Worm (Caenorhabditis elegans): ENCODE data around the gene C02G6.3.

The C02G6.3 gene

DNA sequence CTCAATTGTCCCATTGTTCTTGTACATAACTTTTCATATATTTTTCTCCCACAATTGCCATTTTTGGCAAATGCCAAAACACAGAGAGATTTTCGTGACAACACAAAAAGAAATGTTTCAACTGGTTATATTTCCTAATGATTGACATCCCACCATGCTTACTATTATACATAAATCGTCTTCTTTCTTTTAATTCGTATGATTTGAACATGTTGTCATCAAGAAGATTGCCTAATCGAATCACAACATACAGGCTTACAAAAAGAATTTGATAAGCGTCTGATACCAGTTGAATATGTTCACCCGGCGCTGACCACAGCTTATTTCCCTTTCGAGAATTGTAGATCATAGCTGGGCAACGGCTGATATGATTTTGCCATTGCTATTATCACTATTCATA, 14.9 kb downstream of the C02G6.3 start, which contains the start of gene grd-9:
Gene grd-9 (plus strand): TSS at position 301 of the 400 bp plus-strand sequence.
- no peak for TF ChIP-seq scrt-1 (GFP tag; IDR thresholded peaks at IDR 0.05)

DNA sequence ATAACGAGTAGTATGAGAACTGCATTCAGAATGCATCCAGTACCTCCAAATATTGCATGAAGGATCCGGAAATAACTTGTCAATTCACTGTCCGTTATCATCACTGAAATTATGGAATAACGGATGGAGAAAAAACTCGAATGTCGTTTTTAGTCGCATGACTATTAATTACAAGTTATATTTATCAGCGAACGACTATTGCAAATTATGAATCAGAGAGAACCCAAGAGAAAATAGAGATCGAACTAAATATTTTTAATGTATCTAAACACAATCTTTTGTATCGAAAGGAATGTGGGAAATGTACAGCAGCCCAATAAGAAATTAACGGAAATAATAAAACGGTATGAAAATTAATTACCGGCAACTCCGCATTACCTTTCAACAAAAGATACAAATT, 19.8 kb downstream of the C02G6.3 start, which contains the start of gene srd-16:
Gene srd-16 (minus strand): TSS at position 101 of the 400 bp plus-strand sequence.
- TF ChIP-seq tbx-11 (GFP tag; IDR thresholded peaks at IDR 0.05), result no peak
- no peak for TF ChIP-seq ets-7 (tag; optimal IDR thresholded peaks at IDR 0.05)
- TF ChIP-seq ceh-13 (GFP tag; optimal IDR thresholded peaks at IDR 0.05), result no peak
- no peak for TF ChIP-seq hmg-4 (GFP tag; optimal IDR thresholded peaks at IDR 0.05)
- TF ChIP-seq F13C5.2 (tag; optimal IDR thresholded peaks at IDR 0.05), result no peak
- TF ChIP-seq ama-1 (optimal IDR thresholded peaks at IDR 0.05), result no peak
- TF ChIP-seq B0310.2 (tag; optimal IDR thresholded peaks at IDR 0.05), result no peak
- no peak for TF ChIP-seq aly-1 (tag; optimal IDR thresholded peaks at IDR 0.05)
- TF ChIP-seq tra-4 (tag; optimal IDR thresholded peaks at IDR 0.05), result no peak
- TF ChIP-seq tbx-37 (GFP tag; conservative IDR thresholded peaks at IDR 0.05), result no peak
- TF ChIP-seq pes-1 (GFP tag; IDR thresholded peaks at IDR 0.05), result no peak
- TF ChIP-seq flt-1 (GFP tag; IDR thresholded peaks at IDR 0.05), result no peak
- no peak for TF ChIP-seq sea-1 (GFP tag; conservative IDR thresholded peaks at IDR 0.05)
- no peak for TF ChIP-seq hnd-1 (tag; optimal IDR thresholded peaks at IDR 0.05)

DNA sequence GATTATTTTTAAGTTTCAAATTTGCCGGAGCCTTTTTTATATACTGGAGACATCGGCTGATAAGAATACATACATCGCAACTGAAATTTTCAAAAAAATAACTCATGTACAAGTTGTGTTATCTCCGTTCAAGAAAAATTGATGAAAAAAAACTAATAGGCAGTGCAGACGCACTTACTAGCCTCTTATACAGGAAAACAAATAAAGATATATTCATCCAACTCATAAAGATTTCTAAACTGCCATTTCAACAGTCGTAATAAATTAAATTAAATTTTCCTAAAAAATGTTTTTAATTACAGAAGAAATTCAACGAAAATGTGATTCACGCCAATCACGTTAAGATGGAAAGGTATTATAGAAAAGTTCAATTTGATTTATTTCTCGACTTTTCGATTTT, 21.7 kb downstream of the C02G6.3 start, which contains the start of gene C04E6.5:
Gene C04E6.5 (plus strand): TSS at position 301 of the 400 bp plus-strand sequence.
- no peak for TF ChIP-seq scrt-1 (GFP tag; IDR thresholded peaks at IDR 0.05)
- TF ChIP-seq sea-1 (GFP tag; conservative IDR thresholded peaks at IDR 0.05), result no peak
- TF ChIP-seq hmg-4 (GFP tag; optimal IDR thresholded peaks at IDR 0.05), result no peak
- no peak for TF ChIP-seq ets-7 (tag; optimal IDR thresholded peaks at IDR 0.05)
- TF ChIP-seq pes-1 (GFP tag; IDR thresholded peaks at IDR 0.05), result no peak
- no peak for TF ChIP-seq B0310.2 (tag; optimal IDR thresholded peaks at IDR 0.05)
- no peak for TF ChIP-seq tbx-37 (GFP tag; conservative IDR thresholded peaks at IDR 0.05)
- no peak for TF ChIP-seq aly-1 (tag; optimal IDR thresholded peaks at IDR 0.05)
- no peak for TF ChIP-seq flt-1 (GFP tag; IDR thresholded peaks at IDR 0.05)
- TF ChIP-seq F13C5.2 (tag; optimal IDR thresholded peaks at IDR 0.05), result no peak

DNA sequence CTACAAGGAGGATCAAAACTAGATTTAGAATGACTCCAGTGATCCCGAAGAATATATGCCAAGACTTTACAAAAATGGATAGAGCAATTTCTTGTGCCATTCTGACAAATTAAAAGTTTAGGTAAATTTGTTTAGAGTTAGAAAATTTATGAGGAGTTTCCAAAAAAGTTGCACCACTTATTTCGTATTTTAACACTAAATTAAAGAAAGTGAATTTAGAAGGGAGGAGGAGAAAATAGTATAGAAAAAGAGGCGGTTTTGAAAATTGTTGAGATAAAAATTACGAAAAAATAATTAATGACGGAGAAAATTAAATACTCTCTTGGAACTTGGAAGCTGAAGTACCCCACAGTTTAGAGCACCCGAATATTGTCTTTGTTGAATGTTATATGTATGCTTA, 26.1 kb downstream of the C02G6.3 start, which contains the start of gene srd-15:
Gene srd-15 (minus strand): TSS at position 101 of the 400 bp plus-strand sequence.
- no peak for TF ChIP-seq tra-4 (tag; optimal IDR thresholded peaks at IDR 0.05)
- no peak for TF ChIP-seq ceh-36 (tag; optimal IDR thresholded peaks at IDR 0.05)
- TF ChIP-seq flt-1 (GFP tag; IDR thresholded peaks at IDR 0.05), result no peak
- TF ChIP-seq scrt-1 (GFP tag; IDR thresholded peaks at IDR 0.05), result no peak
- TF ChIP-seq ama-1 (optimal IDR thresholded peaks at IDR 0.05), result no peak
- no peak for TF ChIP-seq hnd-1 (tag; optimal IDR thresholded peaks at IDR 0.05)
- no peak for TF ChIP-seq B0310.2 (tag; optimal IDR thresholded peaks at IDR 0.05)
- no peak for TF ChIP-seq tbx-11 (GFP tag; IDR thresholded peaks at IDR 0.05)
- no peak for TF ChIP-seq hmbx-1 (tag; optimal IDR thresholded peaks at IDR 0.05)
- TF ChIP-seq hmg-4 (GFP tag; optimal IDR thresholded peaks at IDR 0.05), result no peak
- TF ChIP-seq tbx-37 (GFP tag; conservative IDR thresholded peaks at IDR 0.05), result no peak
- TF ChIP-seq ets-7 (tag; optimal IDR thresholded peaks at IDR 0.05), result no peak
- TF ChIP-seq aly-1 (tag; optimal IDR thresholded peaks at IDR 0.05), result no peak
- no peak for TF ChIP-seq ceh-13 (GFP tag; optimal IDR thresholded peaks at IDR 0.05)
- TF ChIP-seq sea-1 (GFP tag; conservative IDR thresholded peaks at IDR 0.05), result no peak

DNA sequence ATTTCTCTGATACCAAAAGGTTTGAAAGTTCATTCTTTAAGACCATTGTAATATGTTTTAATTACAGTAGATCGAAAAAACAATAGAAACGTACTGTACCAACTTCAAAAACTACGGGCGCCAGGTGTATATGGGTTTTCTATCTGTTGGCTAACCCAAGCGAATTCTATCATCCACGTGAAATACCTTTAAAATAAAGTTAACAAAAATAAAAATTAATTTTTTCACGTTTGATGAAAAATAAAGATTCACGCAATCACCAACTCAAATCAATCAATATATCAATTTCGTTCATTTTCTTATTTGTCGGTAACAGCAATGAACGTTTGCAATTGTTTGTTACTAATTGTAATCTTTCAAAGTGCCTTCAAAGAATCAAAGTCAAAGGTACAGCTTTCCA, 26.9 kb downstream of the C02G6.3 start, which contains the start of gene C04E6.4:
Gene C04E6.4 (plus strand): TSS at position 301 of the 400 bp plus-strand sequence.
- TF ChIP-seq ets-7 (tag; optimal IDR thresholded peaks at IDR 0.05) (no peak), hmbx-1 (tag; optimal IDR thresholded peaks at IDR 0.05) (no peak), tbx-11 (GFP tag; IDR thresholded peaks at IDR 0.05) (no peak)

DNA sequence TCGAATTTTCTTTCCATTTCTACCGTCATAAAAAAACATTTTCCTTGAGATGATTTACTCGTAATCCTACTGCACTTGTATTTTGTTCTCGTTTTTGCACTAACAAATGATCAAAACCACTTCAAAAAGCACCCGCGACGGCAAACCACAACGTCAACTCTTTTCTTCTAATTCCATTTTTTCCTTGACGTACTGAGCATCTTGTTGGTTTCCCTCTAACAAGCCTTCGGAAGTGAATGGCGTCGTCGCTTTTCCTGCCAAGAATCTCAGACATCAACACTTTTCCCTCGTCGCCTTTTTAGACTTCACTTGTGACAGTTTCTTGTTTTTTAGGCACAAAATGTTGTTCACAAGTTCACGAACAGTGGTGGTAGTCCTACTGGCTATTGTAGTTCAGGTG, 32.3 kb downstream of the C02G6.3 start, which contains the start of gene C04E6.13:
Gene C04E6.13 (plus strand): TSS at position 301 of the 400 bp plus-strand sequence.
- TF ChIP-seq B0310.2 (tag; optimal IDR thresholded peaks at IDR 0.05) (no peak), aly-1 (tag; optimal IDR thresholded peaks at IDR 0.05) (no peak), sea-1 (GFP tag; conservative IDR thresholded peaks at IDR 0.05) (no peak)

DNA sequence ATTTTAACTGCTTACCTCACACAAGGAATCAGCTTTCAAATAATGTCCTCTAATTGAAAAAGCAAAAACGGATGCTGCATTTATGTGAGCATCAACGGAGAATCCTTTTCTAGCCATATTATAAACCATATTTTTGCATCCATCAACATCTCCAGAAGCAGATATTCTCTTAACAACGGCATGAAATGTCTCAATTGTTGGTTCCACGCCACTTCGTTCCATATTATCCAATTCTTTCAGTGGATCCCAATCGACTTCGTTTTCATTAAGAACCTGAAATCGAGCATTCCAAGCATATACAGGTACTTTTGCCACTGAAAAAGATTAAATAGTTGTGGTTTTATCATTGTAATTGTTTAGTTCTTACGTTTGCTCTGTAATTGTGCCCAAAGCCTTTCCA, 36.7 kb downstream of the C02G6.3 start:
- no peak for TF ChIP-seq ama-1 (optimal IDR thresholded peaks at IDR 0.05)
- TF ChIP-seq ceh-13 (GFP tag; optimal IDR thresholded peaks at IDR 0.05), result no peak
- no peak for TF ChIP-seq F13C5.2 (tag; optimal IDR thresholded peaks at IDR 0.05)
- TF ChIP-seq hnd-1 (tag; optimal IDR thresholded peaks at IDR 0.05), result no peak
- TF ChIP-seq B0310.2 (tag; optimal IDR thresholded peaks at IDR 0.05), result no peak

DNA sequence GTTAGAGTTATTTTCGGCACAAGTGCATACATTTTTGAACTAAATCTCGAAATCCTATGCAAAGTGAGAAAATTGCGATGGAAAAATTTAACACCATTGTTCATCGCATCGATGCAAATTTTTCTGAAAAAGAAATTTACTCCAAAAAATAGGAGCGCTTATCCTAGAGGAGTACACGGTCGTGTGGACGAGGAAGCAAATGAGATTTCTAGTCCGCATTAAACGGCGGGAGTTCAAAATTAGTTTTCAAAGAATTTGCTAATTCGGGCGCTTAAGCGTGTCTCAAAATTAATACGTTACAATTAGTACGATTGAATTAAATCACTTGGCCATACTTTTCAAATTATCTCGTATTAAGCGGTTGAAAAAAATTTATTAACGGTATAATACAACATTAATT, 37.5 kb downstream of the C02G6.3 start, which contains the start of gene lrpr-1:
Gene lrpr-1 (minus strand): TSS at position 185 of the 400 bp plus-strand sequence.
- TF ChIP-seq hmg-4 (GFP tag; optimal IDR thresholded peaks at IDR 0.05) (no peak), tbx-37 (GFP tag; conservative IDR thresholded peaks at IDR 0.05) (peak; percentile 88), flt-1 (GFP tag; IDR thresholded peaks at IDR 0.05) (peak; percentile 50; the same call in 1 of the 2 replicates), aly-1 (tag; optimal IDR thresholded peaks at IDR 0.05) (no peak)

DNA sequence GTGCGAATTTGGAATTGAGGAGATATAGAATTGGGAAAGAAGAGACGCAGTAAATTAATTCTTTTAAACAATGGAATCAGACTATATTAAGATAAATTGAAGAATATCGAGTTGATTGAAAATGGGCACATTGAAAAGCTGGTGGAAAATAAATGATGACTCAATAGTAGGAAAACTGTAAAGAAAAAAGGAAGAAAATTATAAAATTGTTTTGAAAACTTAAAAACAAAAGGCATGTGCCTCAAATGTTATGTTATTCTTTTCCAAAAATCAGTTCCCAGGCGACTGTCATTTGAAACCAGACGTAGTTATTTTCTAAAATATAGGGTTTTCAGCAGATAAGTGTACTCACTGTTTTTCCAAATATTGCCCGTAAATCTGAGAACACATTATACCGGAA, 39.7 kb downstream of the C02G6.3 start, which contains the start of gene C04E6.12:
Gene C04E6.12 (minus strand): TSS at position 101 of the 400 bp plus-strand sequence.
- TF ChIP-seq ceh-36 (tag; optimal IDR thresholded peaks at IDR 0.05), result no peak
- TF ChIP-seq pes-1 (GFP tag; IDR thresholded peaks at IDR 0.05), result no peak
- TF ChIP-seq flt-1 (GFP tag; IDR thresholded peaks at IDR 0.05), result no peak
- no peak for TF ChIP-seq scrt-1 (GFP tag; IDR thresholded peaks at IDR 0.05)
- no peak for TF ChIP-seq ceh-13 (GFP tag; optimal IDR thresholded peaks at IDR 0.05)
- TF ChIP-seq aly-1 (tag; optimal IDR thresholded peaks at IDR 0.05), result no peak
- TF ChIP-seq ama-1 (optimal IDR thresholded peaks at IDR 0.05), result no peak
- no peak for TF ChIP-seq tra-4 (tag; optimal IDR thresholded peaks at IDR 0.05)
- no peak for TF ChIP-seq hmg-4 (GFP tag; optimal IDR thresholded peaks at IDR 0.05)
- no peak for TF ChIP-seq tbx-37 (GFP tag; conservative IDR thresholded peaks at IDR 0.05)
- no peak for TF ChIP-seq tbx-11 (GFP tag; IDR thresholded peaks at IDR 0.05)

Measured in whole organism, early embryonic.